Fruit fly (Drosophila melanogaster) whole organism, pupa: ENCODE data around the gene CG13896.
A peak's percentile ranks its signal among the peaks of the same experiment; 100 is the strongest.

Source experiments
- CG10348 ChIP-seq: fragments of 200-800 bp; sonication (Bioruptor generic); IDR thresholded peaks from 2 replicates; pipeline ENCODE4 v1.3.6; 2022; ENCODE audit warnings: missing biosample characterization, missing genetic modification characterization
- CG12605 ChIP-seq: fragments of 200-800 bp; sonication (Bioruptor generic); IDR thresholded peaks from 2 replicates; pipeline ENCODE4 v1.3.6; 2022; ENCODE audit warnings: missing biosample characterization, missing genetic modification characterization
- CG13204 ChIP-seq: fragments of 200-800 bp; sonication (Bioruptor generic); optimal IDR thresholded peaks from 2 replicates; lab custom pipeline; 2018; ENCODE audit warnings: missing biosample characterization, mild to moderate bottlenecking, missing genetic modification characterization, moderate library complexity
- CG14655 ChIP-seq: fragments of 200-800 bp; sonication (Bioruptor generic); optimal IDR thresholded peaks from 3 replicates; lab custom pipeline; 2017; ENCODE audit warnings: mild to moderate bottlenecking, missing biosample characterization, missing genetic modification reagents, missing genetic modification characterization
- CG15710 ChIP-seq: fragments of 200-800 bp; sonication (Bioruptor generic); optimal IDR thresholded peaks from 2 replicates; lab custom pipeline; 2018; ENCODE audit warnings: missing biosample characterization, mild to moderate bottlenecking, missing genetic modification characterization, moderate library complexity
- CG17806 ChIP-seq: fragments of 200-800 bp; sonication (Bioruptor generic); optimal IDR thresholded peaks from 2 replicates; lab custom pipeline; 2018; ENCODE audit warnings: missing biosample characterization, mild to moderate bottlenecking, missing genetic modification characterization, moderate library complexity
- CG32121 ChIP-seq: fragments of 200-800 bp; sonication (Bioruptor generic); IDR thresholded peaks from 2 replicates; pipeline ENCODE4 v1.3.6; 2022; ENCODE audit warnings: missing biosample characterization, missing genetic modification characterization
- CG34367 ChIP-seq: fragments of 200-800 bp; sonication (Bioruptor generic); optimal IDR thresholded peaks from 2 replicates; lab custom pipeline; 2018; ENCODE audit warnings: missing biosample characterization, mild to moderate bottlenecking, missing genetic modification characterization
- CG4496 ChIP-seq: fragments of 200-800 bp; sonication (Bioruptor generic); IDR thresholded peaks from 3 replicates; pipeline ENCODE4 v1.3.6; 2022; ENCODE audit warnings: missing biosample characterization, missing genetic modification characterization
- CG8159 ChIP-seq: fragments of 200-800 bp; sonication (Bioruptor generic); optimal IDR thresholded peaks from 3 replicates; lab custom pipeline; 2018; ENCODE audit warnings: missing biosample characterization, mild to moderate bottlenecking, missing genetic modification characterization, moderate library complexity
- CG8301 ChIP-seq: fragments of 200-800 bp; sonication (Bioruptor generic); optimal IDR thresholded peaks from 2 replicates; lab custom pipeline; 2018; ENCODE audit warnings: missing biosample characterization, mild to moderate bottlenecking, missing genetic modification characterization
- CG9948 ChIP-seq: fragments of 200-800 bp; sonication (Bioruptor generic); optimal IDR thresholded peaks from 2 replicates; lab custom pipeline; 2018; ENCODE audit warnings: missing biosample characterization, mild to moderate bottlenecking, missing genetic modification characterization, moderate library complexity
- D1 ChIP-seq: fragments of 200-800 bp; sonication (Bioruptor generic); optimal IDR thresholded peaks from 2 replicates; lab custom pipeline; 2018; ENCODE audit warnings: missing biosample characterization, mild to moderate bottlenecking, missing genetic modification characterization, moderate library complexity
- EcR ChIP-seq: fragments of 200-800 bp; sonication (Bioruptor generic); optimal IDR thresholded peaks from 3 replicates; lab custom pipeline; 2019; ENCODE audit warnings: missing biosample characterization, missing genetic modification characterization, mild to moderate bottlenecking, moderate library complexity, missing genetic modification reagents
- Ets98B ChIP-seq: fragments of 200-800 bp; sonication (Bioruptor generic); IDR thresholded peaks from 2 replicates; pipeline ENCODE4 v1.3.6; 2022; ENCODE audit warnings: missing biosample characterization, missing genetic modification characterization
- Pif1A ChIP-seq: fragments of 200-800 bp; sonication (Bioruptor generic); optimal IDR thresholded peaks from 3 replicates; lab custom pipeline; 2016; ENCODE audit warnings: missing biosample characterization, missing genetic modification characterization
- Pif1B ChIP-seq: fragments of 200-800 bp; sonication (Bioruptor generic); optimal IDR thresholded peaks from 3 replicates; lab custom pipeline; 2016; ENCODE audit warnings: missing biosample characterization, missing genetic modification characterization
- Snoo ChIP-seq: fragments of 200-800 bp; sonication (Bioruptor generic); optimal IDR thresholded peaks from 3 replicates; lab custom pipeline; 2017; ENCODE audit warnings: missing biosample characterization, mild to moderate bottlenecking, missing genetic modification characterization, inconsistent platforms
- fd96Ca ChIP-seq: fragments of 200-800 bp; sonication (Bioruptor generic); IDR thresholded peaks from 3 replicates; pipeline ENCODE4 v1.3.6; 2022; ENCODE audit warnings: missing biosample characterization, missing genetic modification characterization
- gl ChIP-seq: fragments of 200-800 bp; sonication (Bioruptor generic); optimal IDR thresholded peaks from 2 replicates; lab custom pipeline; 2018; ENCODE audit warnings: missing biosample characterization, mild to moderate bottlenecking, missing genetic modification characterization
- rn ChIP-seq: fragments of 200-800 bp; sonication (Bioruptor generic); IDR thresholded peaks from 2 replicates; pipeline ENCODE4 v1.3.6; 2022; ENCODE audit warnings: missing biosample characterization, missing genetic modification characterization

The CG13896 gene

DNA sequence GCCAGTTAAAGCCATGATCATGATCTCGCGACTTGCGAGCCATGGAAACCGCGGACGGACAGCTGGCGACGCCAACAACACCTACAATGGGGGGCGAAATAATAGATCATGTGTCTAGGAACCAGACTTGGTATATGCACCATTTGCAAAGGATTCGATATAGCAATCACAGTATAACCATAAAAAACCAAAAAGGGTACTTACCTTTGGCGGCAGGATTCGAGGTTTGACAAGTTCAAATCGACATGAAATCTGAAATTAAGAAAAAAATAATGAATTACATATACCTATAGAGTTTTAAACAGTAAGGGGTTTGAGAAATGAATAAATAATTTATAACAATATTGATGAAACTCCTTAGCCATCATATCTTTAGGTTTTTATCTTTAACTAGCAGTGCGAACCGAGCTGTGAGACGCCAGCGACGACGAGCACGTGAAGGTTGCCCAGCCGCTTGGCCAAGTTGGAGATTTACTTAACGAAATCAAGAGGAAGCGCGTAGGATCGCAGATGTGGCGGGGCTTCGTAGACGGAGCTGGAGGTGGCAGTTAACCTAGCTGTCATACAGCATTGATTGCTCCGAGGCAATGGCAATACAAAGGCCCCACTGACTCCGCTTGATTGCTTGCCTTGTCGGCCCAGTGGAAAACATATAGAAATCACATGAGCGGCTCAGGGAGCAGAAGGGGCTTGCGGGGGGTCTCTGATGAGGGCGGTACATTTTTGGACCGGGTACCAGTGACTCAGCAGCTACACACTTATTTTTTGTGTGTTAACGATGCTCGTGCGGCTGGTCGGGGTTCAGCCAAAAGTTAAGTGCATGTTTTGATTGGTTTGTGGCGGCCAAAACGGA, 22.4 kb upstream of the CG13896 start:
- TF ChIP-seq Pif1B: peak; percentile 66
- no peak for TF ChIP-seq Ets98B (GFP tag; lab: Robert Waterston, UW)
- peak; percentile 19 for TF ChIP-seq D1
- TF ChIP-seq gl (tag; lab: Kevin White, UChicago): peak; percentile 23
- peak; percentile 89 for TF ChIP-seq CG15710 (tag; lab: Kevin White, UChicago)
- TF ChIP-seq Pif1A (GFP tag; lab: Kevin White, UChicago): peak; percentile 54
- TF ChIP-seq CG12605 (GFP tag; lab: Robert Waterston, UW): peak; percentile 36; the same call in 1 of the 2 replicates
- peak; percentile 72 for TF ChIP-seq CG8301 (tag; lab: Kevin White, UChicago)
- TF ChIP-seq CG9948 (tag; lab: Kevin White, UChicago): peak; percentile 72
- TF ChIP-seq rn (GFP tag; lab: Robert Waterston, UW): no peak
- TF ChIP-seq CG34367 (tag; lab: Kevin White, UChicago): peak; percentile 77
- peak; percentile 40 for TF ChIP-seq CG13204 (GFP tag; lab: Kevin White, UChicago)
- no peak for TF ChIP-seq CG32121
- no peak; the same call in 2 of the 3 replicates for TF ChIP-seq fd96Ca (GFP tag; lab: Robert Waterston, UW)
- 0 out of 2 replicates have a peak, but pooled peaks have one; percentile 5 for TF ChIP-seq CG10348 (GFP tag; lab: Robert Waterston, UW)
- peak; percentile 24; the same call in 1 of the 3 replicates for TF ChIP-seq CG4496
- peak; percentile 87 for TF ChIP-seq CG14655 (GFP tag; lab: Kevin White, UChicago)
- TF ChIP-seq EcR: peak; percentile 76
- TF ChIP-seq Snoo (tag; lab: Kevin White, UChicago): no peak
- TF ChIP-seq CG8159: peak; percentile 85
- TF ChIP-seq CG17806 (tag; lab: Kevin White, UChicago): peak; percentile 63

DNA sequence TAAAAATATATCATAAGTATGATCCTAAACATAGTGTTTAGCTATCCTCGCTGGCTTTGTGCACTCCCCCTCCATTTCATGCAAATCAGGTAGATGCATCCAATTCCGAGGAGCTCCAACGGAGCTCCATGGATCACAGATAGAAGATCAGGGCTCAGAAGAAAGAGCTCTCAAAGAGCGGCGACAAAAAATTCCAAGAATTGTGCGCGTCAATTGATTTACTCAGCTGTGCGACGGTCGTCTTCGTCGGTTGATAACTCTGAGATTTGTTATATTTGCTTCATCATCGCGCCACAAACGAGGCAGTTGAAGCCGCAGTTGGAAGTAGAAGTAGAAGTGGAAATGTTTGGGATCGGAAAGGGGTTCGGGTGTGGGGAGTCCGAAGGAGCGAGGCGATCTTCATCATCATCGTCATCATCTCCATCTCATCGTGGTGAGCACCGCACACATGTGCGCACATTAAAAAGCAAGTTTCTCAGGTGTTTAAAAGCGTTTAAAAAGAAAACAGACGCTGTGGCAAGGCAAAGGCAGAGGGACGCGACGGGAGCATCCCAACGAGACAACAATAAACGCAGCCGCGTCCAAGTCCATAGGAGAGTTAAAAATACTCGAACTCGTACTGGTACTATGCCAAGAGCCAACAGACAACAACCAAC, 21.7 kb upstream of the CG13896 start:
- TF ChIP-seq EcR (peak; percentile 83), fd96Ca (GFP tag; lab: Robert Waterston, UW) (no peak)

DNA sequence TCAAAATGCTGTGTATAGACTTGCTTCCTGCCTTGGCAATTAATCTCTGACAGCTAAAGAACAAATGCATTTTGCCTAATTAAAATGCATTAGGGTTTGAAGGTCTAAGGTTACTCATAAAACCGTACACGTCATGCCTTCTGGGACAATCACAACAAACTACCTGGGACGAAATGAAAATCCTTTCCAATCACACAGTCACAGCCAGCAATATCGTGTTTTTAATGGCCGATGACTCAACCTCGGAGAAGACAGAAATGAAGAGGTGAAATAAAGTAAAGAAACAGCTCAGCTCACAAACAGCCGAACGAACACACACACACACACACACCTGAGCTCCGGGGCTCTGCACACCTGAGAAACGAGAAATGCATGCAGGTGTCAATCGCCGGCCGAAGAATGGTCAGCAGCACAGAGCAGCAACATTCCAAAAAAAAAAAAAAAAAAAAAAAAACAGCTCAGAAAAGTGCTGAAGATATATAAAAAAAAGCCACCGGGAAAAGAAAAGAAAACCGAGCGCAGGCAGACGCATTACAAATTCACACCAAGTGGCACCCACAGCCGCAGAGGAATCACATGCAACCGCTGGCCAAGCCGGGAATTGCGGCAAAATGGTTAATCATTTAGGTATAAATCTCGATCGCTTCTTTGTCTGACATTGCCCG, 20.8 kb upstream of the CG13896 start:
- no peak for TF ChIP-seq CG32121
- peak; percentile 35; the same call in 1 of the 2 replicates for TF ChIP-seq CG12605 (GFP tag; lab: Robert Waterston, UW)
- 0 out of 3 replicates have a peak, but pooled peaks have one; percentile 21 for TF ChIP-seq CG4496
- TF ChIP-seq EcR: peak; percentile 42

- peak; percentile 23 for TF ChIP-seq Snoo (tag; lab: Kevin White, UChicago)
- TF ChIP-seq D1: no peak
- peak; percentile 50 for TF ChIP-seq CG8159
- no peak for TF ChIP-seq CG12605 (GFP tag; lab: Robert Waterston, UW)
- TF ChIP-seq EcR: no peak
- TF ChIP-seq Pif1A (GFP tag; lab: Kevin White, UChicago): no peak
- no peak for TF ChIP-seq CG32121
- no peak for TF ChIP-seq CG4496
- peak; percentile 16 for TF ChIP-seq CG17806 (tag; lab: Kevin White, UChicago)
- TF ChIP-seq Pif1B: no peak
Observed at dm6 chr3L:731469-731868, 19.8 kb upstream of the CG13896 start.

- TF ChIP-seq CG15710 (tag; lab: Kevin White, UChicago): no peak
- no peak for TF ChIP-seq Ets98B (GFP tag; lab: Robert Waterston, UW)
- no peak for TF ChIP-seq CG12605 (GFP tag; lab: Robert Waterston, UW)
- TF ChIP-seq CG9948 (tag; lab: Kevin White, UChicago): peak; percentile 0
- TF ChIP-seq Pif1B: no peak
- TF ChIP-seq CG17806 (tag; lab: Kevin White, UChicago): peak; percentile 9
- TF ChIP-seq Snoo (tag; lab: Kevin White, UChicago): peak; percentile 32
Observed at dm6 chr3L:729345-729744, 17.7 kb upstream of the CG13896 start.

DNA sequence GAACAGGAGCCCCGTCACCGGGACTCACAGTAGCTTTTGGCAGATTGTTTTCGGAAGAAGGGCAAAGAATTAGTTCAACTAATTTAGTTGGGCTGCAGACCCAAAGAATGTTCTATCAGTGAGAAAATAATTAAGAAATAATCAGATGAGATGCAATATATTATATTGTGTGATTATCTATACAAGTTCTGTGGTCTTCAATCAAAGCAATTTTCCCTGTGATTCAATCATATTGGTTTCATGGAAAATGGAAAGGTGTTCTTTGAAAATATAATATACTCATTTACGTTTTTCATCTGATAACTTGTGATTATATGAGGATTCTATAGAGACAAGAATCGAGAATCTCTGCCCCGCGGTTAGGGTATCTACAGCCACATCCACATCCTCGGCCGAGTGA, 16.9 kb upstream of the CG13896 start:
- TF ChIP-seq gl (tag; lab: Kevin White, UChicago): no peak
- TF ChIP-seq CG8159: peak; percentile 13

DNA sequence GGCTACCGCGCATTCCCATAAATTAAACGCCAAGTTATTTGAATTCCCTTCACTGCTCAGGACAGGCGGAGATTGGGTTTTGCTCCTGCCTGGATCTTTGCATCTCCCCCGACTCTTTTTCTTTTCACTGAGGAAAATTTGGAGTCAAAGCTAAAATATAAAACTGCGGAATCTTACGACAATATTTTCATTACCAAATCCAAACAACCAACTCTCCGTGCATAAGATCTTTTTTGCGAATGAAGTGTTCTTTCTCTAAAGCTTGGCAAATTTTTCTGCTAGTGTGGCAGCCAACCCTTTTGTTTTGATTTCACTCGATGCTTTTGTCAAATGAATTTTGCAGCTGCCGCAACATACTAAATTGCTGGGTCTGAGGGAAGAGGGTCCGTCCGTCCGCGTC, 16.2 kb upstream of the CG13896 start:
- TF ChIP-seq CG12605 (GFP tag; lab: Robert Waterston, UW) (no peak), gl (tag; lab: Kevin White, UChicago) (no peak), CG9948 (tag; lab: Kevin White, UChicago) (peak; percentile 30), Snoo (tag; lab: Kevin White, UChicago) (peak; percentile 72), CG34367 (tag; lab: Kevin White, UChicago) (peak; percentile 19), Pif1A (GFP tag; lab: Kevin White, UChicago) (peak; percentile 46), Pif1B (peak; percentile 40), EcR (no peak), CG8159 (peak; percentile 47), D1 (no peak), CG10348 (GFP tag; lab: Robert Waterston, UW) (no peak), fd96Ca (GFP tag; lab: Robert Waterston, UW) (no peak), CG15710 (tag; lab: Kevin White, UChicago) (peak; percentile 31), CG17806 (tag; lab: Kevin White, UChicago) (peak; percentile 64)
